Worm (Caenorhabditis elegans): Measurements from ENCODE around the gene gpa-5.

DNA sequence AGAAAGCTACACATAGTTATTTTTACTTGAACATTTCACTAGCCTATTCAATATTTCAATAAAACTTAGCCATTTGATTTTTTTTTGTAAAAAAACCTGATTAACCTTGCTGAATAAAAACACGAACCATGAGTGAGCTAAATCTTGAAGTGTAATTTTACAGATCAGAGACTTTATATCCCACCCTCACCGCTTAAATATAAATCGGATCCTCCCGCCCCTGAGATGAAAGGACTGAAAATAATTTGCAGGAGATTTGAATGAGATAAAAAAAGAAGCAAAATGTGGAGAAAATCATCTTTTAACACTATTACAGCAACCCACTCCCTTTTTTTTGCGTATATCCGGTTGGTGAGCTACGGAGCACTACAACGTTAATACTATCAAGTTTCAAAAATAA lies 29.1 kb upstream of the gpa-5 start, which contains the start of gene npax-2:
- no peak for TF ChIP-seq fkh-10 (GFP tag; optimal IDR thresholded peaks at IDR 0.05)
- TF ChIP-seq dpl-1 (GFP tag; optimal IDR thresholded peaks at IDR 0.05) = no peak

Data from whole organism, L1 larva.